Worm (Caenorhabditis elegans) whole organism, midembryonic: Measurements from ENCODE around the gene cpr-4.
"Not testable (repeated sequence)": the region's sequence is repeated elsewhere in the genome, so short reads cannot be mapped to it uniquely, and the experiment has no call there.

Experiments used
- T22C8.4 ChIP-seq: fragments of 200-800 bp; sonication (Bioruptor generic); IDR thresholded peaks from 2 replicates; pipeline ENCODE4 v1.3.6; 2022; ENCODE audit warnings: missing genetic modification characterization, missing compliant biosample characterization
- cog-1 ChIP-seq: sonication (generic microtip); optimal IDR thresholded peaks from 2 replicates; lab custom pipeline; 2016; ENCODE audit warnings: missing genetic modification characterization, missing compliant biosample characterization
- flt-1 ChIP-seq: fragments of 200-800 bp; sonication (Bioruptor generic); IDR thresholded peaks from 2 replicates; pipeline ENCODE4 v1.3.6; 2022; ENCODE audit warnings: missing genetic modification characterization, missing compliant biosample characterization
- klf-2 ChIP-seq: fragments of 200-800 bp; sonication (Bioruptor generic); conservative IDR thresholded peaks from 2 replicates; pipeline ENCODE4 v1.3.6; 2022; ENCODE audit warnings: missing genetic modification reagents, missing genetic modification characterization, missing compliant biosample characterization
- med-1 ChIP-seq: sonication (generic microtip); optimal IDR thresholded peaks from 2 replicates; lab custom pipeline; 2017; ENCODE audit warnings: missing genetic modification characterization, mild to moderate bottlenecking, missing compliant biosample characterization, antibody characterized with exemption, missing genetic modification reagents; ENCODE audit not compliant: insufficient read depth
- ref-1 ChIP-seq: fragments of 200-800 bp; sonication (Bioruptor generic); conservative IDR thresholded peaks from 2 replicates; pipeline ENCODE4 v1.3.6; 2022; ENCODE audit warnings: missing genetic modification reagents, missing genetic modification characterization, missing compliant biosample characterization
- tab-1 ChIP-seq: fragments of 200-800 bp; sonication (Bioruptor generic); IDR thresholded peaks from 2 replicates; pipeline ENCODE4 v1.3.6; 2022; ENCODE audit warnings: missing genetic modification characterization, missing compliant biosample characterization
- ztf-23 ChIP-seq: fragments of 200-800 bp; sonication (Bioruptor generic); IDR thresholded peaks from 2 replicates; pipeline ENCODE4 v1.3.6; 2022; ENCODE audit warnings: missing genetic modification reagents, missing genetic modification characterization, missing compliant biosample characterization
- ztf-29 ChIP-seq: fragments of 200-800 bp; sonication (Bioruptor generic); IDR thresholded peaks from 2 replicates; pipeline ENCODE4 v1.3.6; 2022; ENCODE audit warnings: missing genetic modification reagents, missing genetic modification characterization, missing compliant biosample characterization

The cpr-4 gene

ce11 chrV:6614152-6614734 is at the start of gene cpr-4:
Gene cpr-4 (plus strand): TSS chrV:6614674.
- TF ChIP-seq flt-1 (GFP tag; lab: Robert Waterston, UW) = no peak
- no peak for TF ChIP-seq T22C8.4 (GFP tag; lab: Robert Waterston, UW)
- TF ChIP-seq ref-1 = no peak
- TF ChIP-seq tab-1 (GFP tag; lab: Robert Waterston, UW) = no peak
- TF ChIP-seq ztf-23 (GFP tag; lab: Robert Waterston, UW) = no peak

ce11 chrV:6565851-6566386 is 48.6 kb upstream of the cpr-4 start, which contains the start of gene K04A8.1:
Gene K04A8.1 (plus strand): TSS chrV:6566336.
- TF ChIP-seq klf-2 (GFP tag; lab: Robert Waterston, UW) (no peak), T22C8.4 (GFP tag; lab: Robert Waterston, UW) (no peak), ztf-23 (GFP tag; lab: Robert Waterston, UW) (no peak), med-1 (GFP tag; lab: Kevin White, UChicago) (no peak), tab-1 (GFP tag; lab: Robert Waterston, UW) (no peak), ref-1 (no peak), ztf-29 (GFP tag; lab: Robert Waterston, UW) (no peak), cog-1 (tag; lab: Kevin White, UChicago) (no peak), flt-1 (GFP tag; lab: Robert Waterston, UW) (no peak)

ce11 chrV:6575406-6576130 is 38.9 kb upstream of the cpr-4 start, which contains the start of gene fut-2:
Gene fut-2 (minus strand): TSS chrV:6575890.
- TF ChIP-seq flt-1 (GFP tag; lab: Robert Waterston, UW) (no peak), tab-1 (GFP tag; lab: Robert Waterston, UW) (no peak)

ce11 chrV:6576567-6576966 is 37.9 kb upstream of the cpr-4 start, which contains the start of gene EGAP9.4:
Gene EGAP9.4 (plus strand): TSS chrV:6576867.
- TF ChIP-seq med-1 (GFP tag; lab: Kevin White, UChicago) = no peak
- no peak for TF ChIP-seq tab-1 (GFP tag; lab: Robert Waterston, UW)
- no peak for TF ChIP-seq cog-1 (tag; lab: Kevin White, UChicago)
- no peak for TF ChIP-seq ref-1
- TF ChIP-seq T22C8.4 (GFP tag; lab: Robert Waterston, UW) = no peak
- no peak for TF ChIP-seq ztf-23 (GFP tag; lab: Robert Waterston, UW)
- no peak for TF ChIP-seq klf-2 (GFP tag; lab: Robert Waterston, UW)
- TF ChIP-seq flt-1 (GFP tag; lab: Robert Waterston, UW) = no peak
- no peak for TF ChIP-seq ztf-29 (GFP tag; lab: Robert Waterston, UW)

- no peak for TF ChIP-seq ztf-29 (GFP tag; lab: Robert Waterston, UW)
- TF ChIP-seq flt-1 (GFP tag; lab: Robert Waterston, UW) = no peak
- no peak for TF ChIP-seq ztf-23 (GFP tag; lab: Robert Waterston, UW)
- no peak for TF ChIP-seq T22C8.4 (GFP tag; lab: Robert Waterston, UW)
- TF ChIP-seq cog-1 (tag; lab: Kevin White, UChicago) = no peak
- TF ChIP-seq med-1 (GFP tag; lab: Kevin White, UChicago) = no peak
- no peak for TF ChIP-seq klf-2 (GFP tag; lab: Robert Waterston, UW)
- TF ChIP-seq ref-1 = no peak
- TF ChIP-seq tab-1 (GFP tag; lab: Robert Waterston, UW) = no peak
Measured at ce11 chrV:6579992-6580391, 34.5 kb upstream of the cpr-4 start, which contains the start of gene EGAP9.3. Gene EGAP9.3 (minus strand): TSS chrV:6580122.

- TF ChIP-seq ztf-23 (GFP tag; lab: Robert Waterston, UW); klf-2 (GFP tag; lab: Robert Waterston, UW); cog-1 (tag; lab: Kevin White, UChicago): not testable (repeated sequence)
Measured at ce11 chrV:6581762-6582161, 32.7 kb upstream of the cpr-4 start, which contains the start of gene ZK1055.4. Gene ZK1055.4 (plus strand): TSS chrV:6582062.

ce11 chrV:6590283-6590682 is 24.2 kb upstream of the cpr-4 start, which contains the start of gene ZK1055.2:
Gene ZK1055.2 (plus strand): TSS chrV:6590583.
- TF ChIP-seq flt-1 (GFP tag; lab: Robert Waterston, UW) (no peak), ref-1 (no peak), klf-2 (GFP tag; lab: Robert Waterston, UW) (no peak), tab-1 (GFP tag; lab: Robert Waterston, UW) (no peak), cog-1 (tag; lab: Kevin White, UChicago) (no peak), T22C8.4 (GFP tag; lab: Robert Waterston, UW) (no peak), ztf-23 (GFP tag; lab: Robert Waterston, UW) (no peak), med-1 (GFP tag; lab: Kevin White, UChicago) (no peak), ztf-29 (GFP tag; lab: Robert Waterston, UW) (no peak)

ce11 chrV:6593700-6594244 is 20.7 kb upstream of the cpr-4 start, which contains the start of gene hcp-1:
Gene hcp-1 (plus strand): TSS chrV:6594194.
- TF ChIP-seq T22C8.4 (GFP tag; lab: Robert Waterston, UW) (no peak), med-1 (GFP tag; lab: Kevin White, UChicago) (no peak), klf-2 (GFP tag; lab: Robert Waterston, UW) (no peak), flt-1 (GFP tag; lab: Robert Waterston, UW) (no peak), ztf-23 (GFP tag; lab: Robert Waterston, UW) (no peak), ztf-29 (GFP tag; lab: Robert Waterston, UW) (no peak), cog-1 (tag; lab: Kevin White, UChicago) (no peak), tab-1 (GFP tag; lab: Robert Waterston, UW) (no peak)
